Worm (Caenorhabditis elegans): ENCODE results near the gene srt-31.

Gene srt-31

ce11 chrV:446988-447387, 25.7 kb upstream of the srt-31 start:
- TF ChIP-seq tab-1 (GFP tag; IDR thresholded peaks at IDR 0.05) (0 out of 2 replicates have a peak, but pooled peaks have one; percentile 40), ztf-23 (GFP tag; IDR thresholded peaks at IDR 0.05) (no peak), ref-1 (GFP tag; conservative IDR thresholded peaks at IDR 0.05) (no peak), ztf-29 (GFP tag; IDR thresholded peaks at IDR 0.05) (no peak), T22C8.4 (GFP tag; IDR thresholded peaks at IDR 0.05) (no peak), med-1 (GFP tag; optimal IDR thresholded peaks at IDR 0.05; ENCODE audit: insufficient read depth) (no peak), flt-1 (GFP tag; IDR thresholded peaks at IDR 0.05) (0 out of 2 replicates have a peak, but pooled peaks have one; percentile 32), klf-2 (GFP tag; conservative IDR thresholded peaks at IDR 0.05) (no peak), cog-1 (tag; optimal IDR thresholded peaks at IDR 0.05) (no peak)

ce11 chrV:449130-449529, 23.6 kb upstream of the srt-31 start, which contains the start of gene srh-35:
Gene srh-35 (minus strand): TSS chrV:449230.
- TF ChIP-seq cog-1 (tag; optimal IDR thresholded peaks at IDR 0.05), result no peak
- TF ChIP-seq ztf-29 (GFP tag; IDR thresholded peaks at IDR 0.05), result no peak
- no peak for TF ChIP-seq klf-2 (GFP tag; conservative IDR thresholded peaks at IDR 0.05)
- no peak for TF ChIP-seq flt-1 (GFP tag; IDR thresholded peaks at IDR 0.05)
- TF ChIP-seq T22C8.4 (GFP tag; IDR thresholded peaks at IDR 0.05), result no peak
- no peak for TF ChIP-seq ztf-23 (GFP tag; IDR thresholded peaks at IDR 0.05)
- no peak for TF ChIP-seq ref-1 (GFP tag; conservative IDR thresholded peaks at IDR 0.05)
- no peak for TF ChIP-seq med-1 (GFP tag; optimal IDR thresholded peaks at IDR 0.05; ENCODE audit: insufficient read depth)
- TF ChIP-seq tab-1 (GFP tag; IDR thresholded peaks at IDR 0.05), result no peak

ce11 chrV:449685-450084, 23.0 kb upstream of the srt-31 start, which contains the start of gene M02H5.8:
Gene M02H5.8 (plus strand): TSS chrV:449981.
- TF ChIP-seq med-1 (GFP tag; optimal IDR thresholded peaks at IDR 0.05; ENCODE audit: insufficient read depth) (no peak), ztf-23 (GFP tag; IDR thresholded peaks at IDR 0.05) (no peak), klf-2 (GFP tag; conservative IDR thresholded peaks at IDR 0.05) (no peak), T22C8.4 (GFP tag; IDR thresholded peaks at IDR 0.05) (no peak), cog-1 (tag; optimal IDR thresholded peaks at IDR 0.05) (no peak), tab-1 (GFP tag; IDR thresholded peaks at IDR 0.05) (no peak), ref-1 (GFP tag; conservative IDR thresholded peaks at IDR 0.05) (no peak), ztf-29 (GFP tag; IDR thresholded peaks at IDR 0.05) (no peak)

ce11 chrV:450757-451501, 21.8 kb upstream of the srt-31 start, which contains the start of gene nhr-123:
Gene nhr-123 (plus strand): TSS chrV:451451.
- TF ChIP-seq klf-2 (GFP tag; conservative IDR thresholded peaks at IDR 0.05), result no peak
- no peak for TF ChIP-seq ztf-23 (GFP tag; IDR thresholded peaks at IDR 0.05)
- TF ChIP-seq med-1 (GFP tag; optimal IDR thresholded peaks at IDR 0.05; ENCODE audit: insufficient read depth), result no peak
- TF ChIP-seq tab-1 (GFP tag; IDR thresholded peaks at IDR 0.05), result no peak
- TF ChIP-seq ztf-29 (GFP tag; IDR thresholded peaks at IDR 0.05), result no peak
- no peak for TF ChIP-seq ref-1 (GFP tag; conservative IDR thresholded peaks at IDR 0.05)
- TF ChIP-seq flt-1 (GFP tag; IDR thresholded peaks at IDR 0.05), result no peak
- no peak for TF ChIP-seq T22C8.4 (GFP tag; IDR thresholded peaks at IDR 0.05)
- TF ChIP-seq cog-1 (tag; optimal IDR thresholded peaks at IDR 0.05), result no peak

ce11 chrV:453569-453968, 19.1 kb upstream of the srt-31 start, which contains the start of gene nhr-98:
Gene nhr-98 (plus strand): TSS chrV:453869.
- TF ChIP-seq T22C8.4 (GFP tag; IDR thresholded peaks at IDR 0.05), result no peak
- no peak for TF ChIP-seq med-1 (GFP tag; optimal IDR thresholded peaks at IDR 0.05; ENCODE audit: insufficient read depth)
- TF ChIP-seq tab-1 (GFP tag; IDR thresholded peaks at IDR 0.05), result no peak
- TF ChIP-seq ztf-29 (GFP tag; IDR thresholded peaks at IDR 0.05), result no peak
- no peak for TF ChIP-seq ref-1 (GFP tag; conservative IDR thresholded peaks at IDR 0.05)
- no peak for TF ChIP-seq ztf-23 (GFP tag; IDR thresholded peaks at IDR 0.05)
- no peak for TF ChIP-seq flt-1 (GFP tag; IDR thresholded peaks at IDR 0.05)
- no peak for TF ChIP-seq klf-2 (GFP tag; conservative IDR thresholded peaks at IDR 0.05)
- no peak for TF ChIP-seq cog-1 (tag; optimal IDR thresholded peaks at IDR 0.05)

ce11 chrV:457839-458238, 14.8 kb upstream of the srt-31 start:
- TF ChIP-seq klf-2 (GFP tag; conservative IDR thresholded peaks at IDR 0.05) (no peak), ref-1 (GFP tag; conservative IDR thresholded peaks at IDR 0.05) (no peak), ztf-23 (GFP tag; IDR thresholded peaks at IDR 0.05) (no peak), tab-1 (GFP tag; IDR thresholded peaks at IDR 0.05) (no peak)

- no peak for TF ChIP-seq tab-1 (GFP tag; IDR thresholded peaks at IDR 0.05)
- no peak for TF ChIP-seq ztf-23 (GFP tag; IDR thresholded peaks at IDR 0.05)
- TF ChIP-seq klf-2 (GFP tag; conservative IDR thresholded peaks at IDR 0.05), result no peak
- no peak for TF ChIP-seq ref-1 (GFP tag; conservative IDR thresholded peaks at IDR 0.05)
Measured at ce11 chrV:459464-459863, 13.2 kb upstream of the srt-31 start, which contains the start of gene nhr-203. Gene nhr-203 (plus strand): TSS chrV:459795.

- no peak for TF ChIP-seq klf-2 (GFP tag; conservative IDR thresholded peaks at IDR 0.05)
- TF ChIP-seq tab-1 (GFP tag; IDR thresholded peaks at IDR 0.05), result no peak
- no peak for TF ChIP-seq cog-1 (tag; optimal IDR thresholded peaks at IDR 0.05)
- no peak for TF ChIP-seq ztf-29 (GFP tag; IDR thresholded peaks at IDR 0.05)
- no peak for TF ChIP-seq ref-1 (GFP tag; conservative IDR thresholded peaks at IDR 0.05)
Measured at ce11 chrV:462263-462662, 10.4 kb upstream of the srt-31 start, which contains the start of gene nhr-202. Gene nhr-202 (plus strand): TSS chrV:462588.

ce11 chrV:464800-465199, 7.9 kb upstream of the srt-31 start, which contains the start of gene nhr-201:
Gene nhr-201 (plus strand): TSS chrV:464828.
- TF ChIP-seq klf-2 (GFP tag; conservative IDR thresholded peaks at IDR 0.05) (no peak), cog-1 (tag; optimal IDR thresholded peaks at IDR 0.05) (no peak), T22C8.4 (GFP tag; IDR thresholded peaks at IDR 0.05) (no peak), ztf-23 (GFP tag; IDR thresholded peaks at IDR 0.05) (no peak), flt-1 (GFP tag; IDR thresholded peaks at IDR 0.05) (no peak), med-1 (GFP tag; optimal IDR thresholded peaks at IDR 0.05; ENCODE audit: insufficient read depth) (no peak), ref-1 (GFP tag; conservative IDR thresholded peaks at IDR 0.05) (no peak), ztf-29 (GFP tag; IDR thresholded peaks at IDR 0.05) (no peak), tab-1 (GFP tag; IDR thresholded peaks at IDR 0.05) (no peak)
